Fruit fly (Drosophila melanogaster): ENCODE results near the gene CG7173.

The CG7173 gene

DNA sequence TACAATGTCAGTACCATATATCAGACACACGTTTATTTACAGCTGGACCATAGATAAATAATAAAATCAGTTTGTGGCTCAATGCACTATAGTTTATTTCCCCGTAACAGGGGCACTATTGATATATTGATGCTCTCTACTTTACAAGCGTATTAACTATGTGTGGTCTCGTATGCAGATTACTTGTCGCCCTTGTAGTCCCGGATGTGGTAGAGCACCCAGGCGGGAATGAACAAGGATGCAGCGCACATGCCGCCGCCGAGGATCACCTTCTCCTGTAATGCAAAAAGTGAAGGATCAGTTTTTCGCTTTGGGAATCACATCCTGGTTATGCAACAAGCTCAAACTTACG lies 19.2 kb downstream of the CG7173 start:
- no peak for TF ChIP-seq HLH106 (tag; optimal IDR thresholded peaks at IDR 0.05)
- TF ChIP-seq dsf (GFP tag; optimal IDR thresholded peaks at IDR 0.05; ENCODE audit: borderline replicate concordance) = no peak
- TF ChIP-seq sage (GFP tag; optimal IDR thresholded peaks at IDR 0.05) = no peak
- no peak for TF ChIP-seq sv (GFP tag; optimal IDR thresholded peaks at IDR 0.05)
- no peak for TF ChIP-seq GATAd (GFP tag; optimal IDR thresholded peaks at IDR 0.05)
- TF ChIP-seq dl (GFP tag; optimal IDR thresholded peaks at IDR 0.05; ENCODE audit: insufficient read depth in 1 of 2, partially characterized antibody in 2 of 2) = no peak
- no peak for TF ChIP-seq Vsx2 (GFP tag; optimal IDR thresholded peaks at IDR 0.05; ENCODE audit: partially characterized antibody)
- TF ChIP-seq Hr78 (GFP tag; optimal IDR thresholded peaks at IDR 0.05) = no peak
- TF ChIP-seq tai (GFP tag; optimal IDR thresholded peaks at IDR 0.05) = no peak
- no peak for TF ChIP-seq Rel (GFP tag; optimal IDR thresholded peaks at IDR 0.05)
- no peak for TF ChIP-seq Rel (tag; optimal IDR thresholded peaks at IDR 0.05)
- TF ChIP-seq CG9705 (GFP tag; optimal IDR thresholded peaks at IDR 0.05) = no peak

- TF ChIP-seq Vsx2 (GFP tag; optimal IDR thresholded peaks at IDR 0.05; ENCODE audit: partially characterized antibody) = no peak
- no peak for TF ChIP-seq Rel (GFP tag; optimal IDR thresholded peaks at IDR 0.05)
- peak; percentile 73 for TF ChIP-seq Rel (tag; optimal IDR thresholded peaks at IDR 0.05)
- peak; percentile 75 for TF ChIP-seq tai (GFP tag; optimal IDR thresholded peaks at IDR 0.05)
- peak; percentile 57 for TF ChIP-seq Hnf4 (GFP tag; optimal IDR thresholded peaks at IDR 0.05)
- TF ChIP-seq Hr83 (GFP tag; optimal IDR thresholded peaks at IDR 0.05; ENCODE audit: poor library complexity, severe bottlenecking) = peak; percentile 61
- no peak for TF ChIP-seq foxo (GFP tag; optimal IDR thresholded peaks at IDR 0.05)
- no peak for TF ChIP-seq sage (GFP tag; optimal IDR thresholded peaks at IDR 0.05)
- no peak for TF ChIP-seq CrebA (GFP tag; optimal IDR thresholded peaks at IDR 0.05; ENCODE audit: borderline replicate concordance)
- TF ChIP-seq br (GFP tag; optimal IDR thresholded peaks at IDR 0.05) = no peak
- TF ChIP-seq dmrt93B (GFP tag; optimal IDR thresholded peaks at IDR 0.05) = no peak
- peak; percentile 31 for TF ChIP-seq Jra (GFP tag; optimal IDR thresholded peaks at IDR 0.05)
- TF ChIP-seq ey (GFP tag; optimal IDR thresholded peaks at IDR 0.05) = peak; percentile 2
Observed at dm6 chr3L:21536857-21537256, 21.2 kb downstream of the CG7173 start, which contains the start of gene Rpn10. Gene Rpn10 (plus strand): TSS chr3L:21537000.

DNA sequence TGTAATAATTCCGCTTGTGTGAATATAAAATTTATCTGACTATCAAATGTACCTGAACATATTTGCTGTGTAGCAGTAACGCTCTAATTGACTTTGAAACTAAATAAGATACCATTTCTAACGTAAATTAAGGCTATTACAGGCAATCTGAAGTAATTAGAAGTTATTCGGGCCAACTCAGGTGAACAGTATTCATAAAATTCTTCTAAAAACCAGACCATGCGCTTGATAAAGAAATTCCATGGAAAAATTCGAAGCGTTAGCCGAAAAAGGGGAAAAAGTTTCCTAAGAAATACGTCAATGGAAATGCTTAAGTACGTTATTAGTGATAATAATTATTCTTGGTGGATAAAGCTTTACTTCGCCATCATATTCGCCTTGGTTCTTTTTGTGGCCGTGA lies 23.7 kb downstream of the CG7173 start, which contains the start of gene ppk5:
Gene ppk5 (plus strand): TSS at position 301 of the 400 bp plus-strand sequence.
- TF ChIP-seq dl (GFP tag; optimal IDR thresholded peaks at IDR 0.05; ENCODE audit: insufficient read depth in 1 of 2, partially characterized antibody in 2 of 2) = no peak
- TF ChIP-seq Hr78 (GFP tag; optimal IDR thresholded peaks at IDR 0.05) = no peak
- no peak for TF ChIP-seq lola (GFP tag; optimal IDR thresholded peaks at IDR 0.05)
- no peak for TF ChIP-seq Abd-B (GFP tag; optimal IDR thresholded peaks at IDR 0.05)
- no peak for TF ChIP-seq GATAd (GFP tag; optimal IDR thresholded peaks at IDR 0.05)
- TF ChIP-seq br (GFP tag; optimal IDR thresholded peaks at IDR 0.05) = no peak
- TF ChIP-seq Rel (GFP tag; optimal IDR thresholded peaks at IDR 0.05) = no peak
- TF ChIP-seq Rel (tag; optimal IDR thresholded peaks at IDR 0.05) = no peak
- no peak for TF ChIP-seq h (GFP tag; optimal IDR thresholded peaks at IDR 0.05)
- no peak for TF ChIP-seq foxo (GFP tag; optimal IDR thresholded peaks at IDR 0.05)
- TF ChIP-seq OdsH (GFP tag; optimal IDR thresholded peaks at IDR 0.05) = no peak
- no peak for TF ChIP-seq brk (GFP tag; optimal IDR thresholded peaks at IDR 0.05)
- TF ChIP-seq woc (GFP tag; optimal IDR thresholded peaks at IDR 0.05) = no peak
- TF ChIP-seq Mio (GFP tag; optimal IDR thresholded peaks at IDR 0.05) = no peak
- no peak for TF ChIP-seq fru (GFP tag; optimal IDR thresholded peaks at IDR 0.05)
- TF ChIP-seq psq (GFP tag; optimal IDR thresholded peaks at IDR 0.05) = no peak
- no peak for TF ChIP-seq sage (GFP tag; optimal IDR thresholded peaks at IDR 0.05)

dm6 chr3L:21533270-21533948 lies 24.6 kb downstream of the CG7173 start, which contains the start of gene Mkrn1:
Gene Mkrn1 (minus strand): TSS chr3L:21533713.
- TF ChIP-seq Rel (GFP tag; optimal IDR thresholded peaks at IDR 0.05) = no peak
- peak; percentile 41 for TF ChIP-seq Rel (tag; optimal IDR thresholded peaks at IDR 0.05)
- TF ChIP-seq dmrt93B (GFP tag; optimal IDR thresholded peaks at IDR 0.05) = no peak

DNA sequence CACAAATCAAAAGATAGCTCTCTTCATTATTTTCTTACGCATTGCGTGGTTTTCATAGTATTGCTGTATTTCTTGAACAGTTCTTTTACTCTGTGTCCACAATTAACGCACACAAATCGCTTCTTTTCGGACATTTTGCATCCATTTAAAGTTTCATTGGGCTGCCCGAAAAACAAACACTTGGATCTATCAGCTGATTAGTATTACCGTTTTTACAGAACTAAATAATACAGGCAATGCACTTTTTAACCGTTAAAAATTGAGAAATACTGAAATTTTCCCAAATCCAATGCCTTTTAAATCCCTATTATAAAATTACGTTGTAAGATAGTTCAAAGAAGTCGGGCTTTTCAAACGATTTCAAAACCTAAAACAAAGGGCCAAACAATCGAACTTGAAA lies 28.9 kb downstream of the CG7173 start, which contains the start of gene Arv1:
Gene Arv1 (minus strand): TSS at position 226 of the 400 bp plus-strand sequence.
- TF ChIP-seq brk (GFP tag; optimal IDR thresholded peaks at IDR 0.05) (peak; percentile 21), fru (GFP tag; optimal IDR thresholded peaks at IDR 0.05) (no peak)

Data from whole organism, wandering third instar larva.